Worm (Caenorhabditis elegans) whole organism, L4 larva: ENCODE measurements around the gene srw-57.

ENCODE experiments used
- ama-1 ChIP-seq: fragments of 150-350 bp; optimal IDR thresholded peaks from 2 replicates; lab custom pipeline; 2014; ENCODE audit warnings: inconsistent platforms, mixed read lengths
- ces-1 ChIP-seq: fragments of 150-350 bp; sonication (generic microtip); optimal IDR thresholded peaks from 4 replicates; lab custom pipeline; 2014; ENCODE audit warnings: missing biosample characterization, missing genetic modification reagents, missing genetic modification characterization
- zag-1 ChIP-seq: fragments of 150-350 bp; optimal IDR thresholded peaks from 2 replicates; lab custom pipeline; 2014; ENCODE audit warnings: missing biosample characterization, missing genetic modification characterization

- TF ChIP-seq zag-1 (tag; lab: Kevin White, UChicago) (no peak), ama-1 (no peak), ces-1 (GFP tag; lab: Kevin White, UChicago) (no peak)
These were observed 42.2 kb downstream of the srw-57 start for ce11 chrV:15912677-15913076.
